Fruit fly (Drosophila melanogaster) whole organism, embryonic: Measurements from ENCODE around the gene CG8420.

Source experiments
- Abd-B ChIP-seq: fragments of 200-800 bp; sonication (Bioruptor generic); optimal IDR thresholded peaks from 2 replicates; lab custom pipeline; 2018; ENCODE audit warnings: missing biosample characterization, mild to moderate bottlenecking, missing genetic modification characterization, moderate library complexity
- Asciz ChIP-seq: fragments of 200-800 bp; sonication (Bioruptor generic); optimal IDR thresholded peaks from 2 replicates; lab custom pipeline; 2017; ENCODE audit warnings: missing biosample characterization, mild to moderate bottlenecking, missing genetic modification characterization, missing genetic modification reagents
- B-H2 ChIP-seq: fragments of 200-800 bp; sonication (Bioruptor generic); optimal IDR thresholded peaks from 2 replicates; lab custom pipeline; 2018; ENCODE audit warnings: missing biosample characterization, mild to moderate bottlenecking, missing genetic modification characterization
- CG10565 ChIP-seq: fragments of 200-800 bp; sonication (Bioruptor generic); optimal IDR thresholded peaks from 3 replicates; lab custom pipeline; 2016; ENCODE audit warnings: missing biosample characterization, mild to moderate bottlenecking, missing genetic modification characterization
- CG10959 ChIP-seq: fragments of 200-800 bp; sonication (Bioruptor generic); IDR thresholded peaks from 2 replicates; pipeline ENCODE4 v1.3.6; 2022; ENCODE audit warnings: missing biosample characterization, missing genetic modification characterization
- CG11247 ChIP-seq: fragments of 200-800 bp; sonication (Bioruptor generic); IDR thresholded peaks from 2 replicates; pipeline ENCODE4 v1.3.6; 2022; ENCODE audit warnings: missing biosample characterization, missing genetic modification characterization
- CG11560 ChIP-seq: fragments of 200-800 bp; sonication (Bioruptor generic); IDR thresholded peaks from 3 replicates; pipeline ENCODE4 v1.3.6; 2022; ENCODE audit warnings: missing biosample characterization, missing genetic modification characterization
- CG12071 ChIP-seq: fragments of 200-800 bp; sonication (Bioruptor generic); optimal IDR thresholded peaks from 3 replicates; lab custom pipeline; 2018; ENCODE audit warnings: missing biosample characterization, mild to moderate bottlenecking, missing genetic modification characterization
- CG13287 ChIP-seq: fragments of 200-800 bp; sonication (Bioruptor generic); IDR thresholded peaks from 2 replicates; pipeline ENCODE4 v1.3.6; 2022; ENCODE audit warnings: missing biosample characterization, missing genetic modification characterization; ENCODE audit not compliant: partially characterized antibody
- CG14710 ChIP-seq: fragments of 200-800 bp; sonication (Bioruptor generic); optimal IDR thresholded peaks from 3 replicates; lab custom pipeline; 2019; ENCODE audit warnings: missing biosample characterization, mild to moderate bottlenecking, missing genetic modification characterization, moderate library complexity
- CG15011 ChIP-seq: fragments of 200-800 bp; sonication (Bioruptor generic); optimal IDR thresholded peaks from 3 replicates; lab custom pipeline; 2018; ENCODE audit warnings: missing biosample characterization, mild to moderate bottlenecking, missing genetic modification characterization
- CG18476 ChIP-seq: fragments of 200-800 bp; sonication (Bioruptor generic); optimal IDR thresholded peaks from 2 replicates; lab custom pipeline; 2016; ENCODE audit warnings: missing biosample characterization, mild to moderate bottlenecking, missing genetic modification characterization
- CG2678 ChIP-seq: fragments of 200-800 bp; sonication (Bioruptor generic); optimal IDR thresholded peaks from 3 replicates; lab custom pipeline; 2019; ENCODE audit warnings: missing biosample characterization, mild to moderate bottlenecking, missing genetic modification characterization, moderate library complexity
- CG32767 ChIP-seq: fragments of 200-800 bp; sonication (Bioruptor generic); IDR thresholded peaks from 2 replicates; pipeline ENCODE4 v1.3.6; 2022; ENCODE audit warnings: missing biosample characterization, missing genetic modification characterization
- CG34224 ChIP-seq: fragments of 200-800 bp; sonication (Bioruptor generic); IDR thresholded peaks from 3 replicates; pipeline ENCODE4 v1.3.6; 2022; ENCODE audit warnings: missing biosample characterization, missing genetic modification characterization; ENCODE audit not compliant: partially characterized antibody
- CG4328 ChIP-seq: fragments of 200-800 bp; sonication (Bioruptor generic); optimal IDR thresholded peaks from 3 replicates; lab custom pipeline; 2017; ENCODE audit warnings: missing biosample characterization, missing genetic modification reagents, missing genetic modification characterization
- CG4617 ChIP-seq: fragments of 200-800 bp; sonication (Bioruptor generic); optimal IDR thresholded peaks from 3 replicates; lab custom pipeline; 2016; ENCODE audit warnings: missing biosample characterization, missing genetic modification characterization, borderline replicate concordance
- CG6854 ChIP-seq: fragments of 200-800 bp; sonication (Bioruptor generic); optimal IDR thresholded peaks from 3 replicates; lab custom pipeline; 2017; ENCODE audit warnings: missing biosample characterization, mild to moderate bottlenecking, missing genetic modification characterization
- CG9727 ChIP-seq: fragments of 200-800 bp; sonication (Bioruptor generic); optimal IDR thresholded peaks from 3 replicates; lab custom pipeline; 2017; ENCODE audit warnings: missing biosample characterization, mild to moderate bottlenecking, missing genetic modification characterization
- CTCF ChIP-seq: fragments of 200-800 bp; sonication (Bioruptor generic); optimal IDR thresholded peaks from 2 replicates; lab custom pipeline; 2017; ENCODE audit warnings: missing biosample characterization, mild to moderate bottlenecking, missing genetic modification characterization, moderate library complexity
- Deaf1 ChIP-seq: fragments of 200-800 bp; optimal IDR thresholded peaks from 3 replicates; lab custom pipeline; 2019; ENCODE audit warnings: missing biosample characterization, mild to moderate bottlenecking, missing genetic modification characterization, moderate library complexity
- Dip2 ChIP-seq: fragments of 200-800 bp; sonication (Bioruptor generic); IDR thresholded peaks from 2 replicates; pipeline ENCODE4 v1.3.6; 2022; ENCODE audit warnings: missing biosample characterization, missing genetic modification characterization
- Dp ChIP-seq: fragments of 200-800 bp; sonication (Bioruptor generic); optimal IDR thresholded peaks from 2 replicates; lab custom pipeline; 2018; ENCODE audit warnings: missing biosample characterization, mild to moderate bottlenecking, missing genetic modification characterization, moderate library complexity
- Drgx ChIP-seq: fragments of 200-800 bp; sonication (Bioruptor generic); IDR thresholded peaks from 2 replicates; pipeline ENCODE4 v1.3.6; 2022; ENCODE audit warnings: missing biosample characterization, missing genetic modification characterization
- Fer1 ChIP-seq: fragments of 200-800 bp; sonication (Bioruptor generic); optimal IDR thresholded peaks from 2 replicates; lab custom pipeline; 2017; ENCODE audit warnings: missing biosample characterization, mild to moderate bottlenecking, missing genetic modification characterization
- Fer3 ChIP-seq: fragments of 200-800 bp; sonication (Bioruptor generic); optimal IDR thresholded peaks from 2 replicates; lab custom pipeline; 2018; ENCODE audit warnings: missing biosample characterization, mild to moderate bottlenecking, missing genetic modification characterization, moderate library complexity
- Hey ChIP-seq: fragments of 200-800 bp; sonication (Bioruptor generic); optimal IDR thresholded peaks from 3 replicates; lab custom pipeline; 2018; ENCODE audit warnings: missing biosample characterization, mild to moderate bottlenecking, missing genetic modification characterization
- Lhr ChIP-seq: fragments of 200-800 bp; sonication (Bioruptor generic); optimal IDR thresholded peaks from 3 replicates; lab custom pipeline; 2017; ENCODE audit warnings: mild to moderate bottlenecking, missing biosample characterization, missing genetic modification reagents, missing genetic modification characterization
- Med ChIP-seq: fragments of 200-800 bp; sonication (Bioruptor generic); peaks from one replicate; lab custom pipeline; 2016; ENCODE audit warnings: missing biosample characterization, missing genetic modification characterization, mild to moderate bottlenecking, inconsistent platforms, moderate library complexity
- Mes4 ChIP-seq: fragments of 200-800 bp; sonication (Bioruptor generic); optimal IDR thresholded peaks from 2 replicates; lab custom pipeline; 2016; ENCODE audit warnings: missing biosample characterization, missing genetic modification characterization
- Taf1 ChIP-seq: fragments of 200-800 bp; sonication (Bioruptor generic); IDR thresholded peaks from 2 replicates; pipeline ENCODE4 v1.3.6; 2022; ENCODE audit warnings: missing biosample characterization, missing genetic modification characterization
- bcd ChIP-seq: fragments of 200-800 bp; sonication (Bioruptor generic); optimal IDR thresholded peaks from 2 replicates; lab custom pipeline; 2017; ENCODE audit warnings: missing biosample characterization, mild to moderate bottlenecking, missing genetic modification characterization
- chinmo ChIP-seq: fragments of 200-800 bp; sonication (Bioruptor generic); IDR thresholded peaks from 4 replicates; pipeline ENCODE4 v1.3.6; 2022; ENCODE audit warnings: missing biosample characterization, missing genetic modification characterization; ENCODE audit not compliant: partially characterized antibody
- chm ChIP-seq: fragments of 200-800 bp; sonication (Bioruptor generic); IDR thresholded peaks from 2 replicates; pipeline ENCODE4 v1.3.6; 2022; ENCODE audit warnings: missing biosample characterization, missing genetic modification characterization
- dpn ChIP-seq, 2 experiments: fragments of 200-800 bp; sonication (Bioruptor generic); optimal IDR thresholded peaks; 3 replicates each; lab custom pipeline; 2016; ENCODE audit warnings: missing biosample characterization in 2 of 2, missing genetic modification characterization in 2 of 2
- en ChIP-seq: fragments of 200-800 bp; sonication (Bioruptor generic); optimal IDR thresholded peaks from 2 replicates; lab custom pipeline; 2016; ENCODE audit warnings: missing biosample characterization, missing genetic modification characterization
- ewg ChIP-seq: fragments of 200-800 bp; sonication (Bioruptor generic); optimal IDR thresholded peaks from 3 replicates; lab custom pipeline; 2017; ENCODE audit warnings: mild to moderate bottlenecking, missing biosample characterization, missing genetic modification reagents, missing genetic modification characterization
- fru ChIP-seq: fragments of >200 bp; optimal IDR thresholded peaks from 2 replicates; lab custom pipeline; 2017
- gt ChIP-seq: fragments of 200-800 bp; sonication (Bioruptor generic); IDR thresholded peaks from 2 replicates; pipeline ENCODE4 v1.3.6; 2022; ENCODE audit warnings: missing biosample characterization, missing genetic modification characterization
- hb ChIP-seq: fragments of 200-800 bp; sonication (Bioruptor generic); IDR thresholded peaks from 3 replicates; pipeline ENCODE4 v1.3.6; 2022; ENCODE audit warnings: missing biosample characterization, missing genetic modification characterization; ENCODE audit not compliant: partially characterized antibody
- kah ChIP-seq: fragments of 200-800 bp; sonication (Bioruptor generic); optimal IDR thresholded peaks from 2 replicates; lab custom pipeline; 2018; ENCODE audit warnings: missing biosample characterization, mild to moderate bottlenecking, missing genetic modification characterization
- kay ChIP-seq: fragments of 200-800 bp; sonication (Bioruptor generic); optimal IDR thresholded peaks from 2 replicates; lab custom pipeline; 2016; ENCODE audit warnings: missing biosample characterization, missing genetic modification characterization
- lilli ChIP-seq: fragments of 200-800 bp; sonication (Bioruptor generic); optimal IDR thresholded peaks from 3 replicates; lab custom pipeline; 2016; ENCODE audit warnings: missing biosample characterization, missing genetic modification characterization
- luna ChIP-seq: fragments of 200-800 bp; sonication (Bioruptor generic); optimal IDR thresholded peaks from 2 replicates; lab custom pipeline; 2016; ENCODE audit warnings: missing biosample characterization, missing genetic modification characterization
- pb ChIP-seq: fragments of 200-800 bp; sonication (Bioruptor generic); optimal IDR thresholded peaks from 3 replicates; lab custom pipeline; 2016; ENCODE audit warnings: missing biosample characterization, missing genetic modification characterization
- pfk ChIP-seq: fragments of 200-800 bp; sonication (Bioruptor generic); optimal IDR thresholded peaks from 2 replicates; lab custom pipeline; 2018; ENCODE audit warnings: missing biosample characterization, mild to moderate bottlenecking, missing genetic modification characterization, moderate library complexity
- shn ChIP-seq: fragments of 200-800 bp; sonication (Bioruptor generic); optimal IDR thresholded peaks from 3 replicates; lab custom pipeline; 2016; ENCODE audit warnings: missing biosample characterization, missing genetic modification characterization
- sim ChIP-seq: fragments of 200-800 bp; sonication (Bioruptor generic); IDR thresholded peaks from 2 replicates; pipeline ENCODE4 v1.3.6; 2022; ENCODE audit warnings: missing biosample characterization, missing genetic modification characterization
- tin ChIP-seq: fragments of 200-800 bp; sonication (Bioruptor generic); optimal IDR thresholded peaks from 3 replicates; lab custom pipeline; 2016; ENCODE audit warnings: missing biosample characterization, missing genetic modification characterization
- trem ChIP-seq: fragments of 200-800 bp; optimal IDR thresholded peaks from 3 replicates; lab custom pipeline; 2019; ENCODE audit warnings: missing biosample characterization, mild to moderate bottlenecking, missing genetic modification characterization, moderate library complexity
- wdn ChIP-seq: fragments of 200-800 bp; sonication (Bioruptor generic); IDR thresholded peaks from 2 replicates; pipeline ENCODE4 v1.3.6; 2022; ENCODE audit warnings: missing biosample characterization, missing genetic modification characterization
- wek ChIP-seq: fragments of 200-800 bp; sonication (Bioruptor generic); optimal IDR thresholded peaks from 3 replicates; lab custom pipeline; 2018; ENCODE audit warnings: missing biosample characterization, mild to moderate bottlenecking, missing genetic modification characterization, moderate library complexity

Gene CG8420

DNA sequence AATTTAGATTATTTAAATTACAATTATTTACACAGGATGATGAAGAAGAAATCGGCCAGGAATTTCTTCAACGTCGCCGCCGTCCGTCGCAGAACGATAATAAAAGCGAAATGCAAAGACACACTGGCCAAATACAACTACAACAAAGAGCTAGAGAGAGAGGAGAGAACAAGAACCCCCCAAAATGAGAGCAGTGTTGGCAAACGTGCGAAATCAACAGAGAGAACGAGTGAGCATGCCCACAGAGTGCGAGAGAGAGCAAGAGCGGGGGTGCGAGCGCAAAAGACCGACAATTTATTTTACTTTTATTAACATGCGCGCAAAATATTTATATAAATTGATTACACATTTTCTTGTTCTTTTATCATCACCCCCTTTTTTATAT, 9.6 kb upstream of the CG8420 start:
- TF ChIP-seq Taf1 (GFP tag; lab: Robert Waterston, UW) (no peak), tin (GFP tag; lab: Kevin White, UChicago) (peak; percentile 2), pb (GFP tag; lab: Kevin White, UChicago) (no peak), CTCF (GFP tag; lab: Kevin White, UChicago) (peak; percentile 7), lilli (peak; percentile 23), bcd (no peak), dpn (GFP tag; optimal IDR thresholded peaks at IDR 0.05; lab: Kevin White, UChicago) (no peak), B-H2 (GFP tag; lab: Kevin White, UChicago) (peak; percentile 47), CG6854 (GFP tag; lab: Kevin White, UChicago) (peak; percentile 50), Deaf1 (tag; lab: Kevin White, UChicago) (peak; percentile 24), Lhr (GFP tag; lab: Kevin White, UChicago) (no peak), pfk (GFP tag; lab: Kevin White, UChicago) (peak; percentile 34), CG2678 (tag; lab: Kevin White, UChicago) (peak; percentile 10), CG4617 (GFP tag; lab: Kevin White, UChicago) (no peak), CG12071 (GFP tag; lab: Kevin White, UChicago) (peak; percentile 4), fru (lab: Kevin White, UChicago) (no peak), luna (GFP tag; lab: Kevin White, UChicago) (no peak), hb (GFP tag; lab: Robert Waterston, UW) (no peak), kah (GFP tag; lab: Kevin White, UChicago) (peak; percentile 12), CG15011 (GFP tag; lab: Kevin White, UChicago) (no peak), Dip2 (GFP tag; lab: Robert Waterston, UW) (no peak), CG10959 (no peak), Drgx (GFP tag; lab: Robert Waterston, UW) (peak; percentile 50; the same call in 1 of the 2 replicates), Med (GFP tag; lab: Kevin White, UChicago) (peak; percentile 90), CG13287 (peak; percentile 11; the same call in 1 of the 2 replicates), CG9727 (GFP tag; lab: Kevin White, UChicago) (no peak), CG10565 (GFP tag; lab: Kevin White, UChicago) (no peak), Asciz (GFP tag; lab: Kevin White, UChicago) (no peak), shn (no peak), CG32767 (GFP tag; lab: Robert Waterston, UW) (peak; percentile 29; the same call in 1 of the 2 replicates), CG14710 (tag; lab: Kevin White, UChicago) (peak; percentile 78), CG11560 (tag; lab: Robert Waterston, UW) (no peak), trem (peak; percentile 31), Mes4 (GFP tag; lab: Kevin White, UChicago) (no peak), sim (GFP tag; lab: Robert Waterston, UW) (0 out of 2 replicates have a peak, but pooled peaks have one; percentile 22), wek (GFP tag; lab: Kevin White, UChicago) (peak; percentile 39), kay (no peak), gt (GFP tag; lab: Robert Waterston, UW) (no peak), en (no peak), CG34224 (GFP tag; lab: Robert Waterston, UW) (peak; percentile 45; the same call in 1 of the 3 replicates), chm (peak; percentile 63), wdn (GFP tag; lab: Robert Waterston, UW) (0 out of 2 replicates have a peak, but pooled peaks have one; percentile 29), CG11247 (no peak), Fer1 (GFP tag; lab: Kevin White, UChicago) (peak; percentile 53), Dp (no peak), ewg (GFP tag; lab: Kevin White, UChicago) (peak; percentile 97), chinmo (GFP tag; lab: Robert Waterston, UW) (peak; percentile 74; the same call in 2 of the 4 replicates), CG4328 (GFP tag; lab: Kevin White, UChicago) (no peak), Abd-B (GFP tag; lab: Kevin White, UChicago) (no peak), Hey (tag; lab: Kevin White, UChicago) (no peak), CG18476 (no peak), Fer3 (tag; lab: Kevin White, UChicago) (peak; percentile 21)
